Worm (Caenorhabditis elegans) whole organism, L2 larva: ENCODE results near the gene arrd-9.

Experiments used
- R02D3.7 ChIP-seq: fragments of 150-350 bp; optimal IDR thresholded peaks from 2 replicates; lab custom pipeline; 2014; ENCODE audit warnings: missing biosample characterization, missing genetic modification characterization
- ZK546.5 ChIP-seq: sonication (generic microtip); optimal IDR thresholded peaks from 2 replicates; lab custom pipeline; 2017; ENCODE audit warnings: missing biosample characterization, missing genetic modification characterization
- ama-1 ChIP-seq: fragments of 150-350 bp; optimal IDR thresholded peaks from 2 replicates; lab custom pipeline; 2018; ENCODE audit warnings: inconsistent platforms
- ceh-82 ChIP-seq: fragments of 150-350 bp; optimal IDR thresholded peaks from 2 replicates; lab custom pipeline; 2014; ENCODE audit warnings: missing biosample characterization, missing genetic modification characterization
- dmd-4 ChIP-seq: sonication (generic microtip); optimal IDR thresholded peaks from 2 replicates; lab custom pipeline; 2017; ENCODE audit warnings: missing biosample characterization, missing genetic modification characterization
- egl-27 ChIP-seq: sonication (generic microtip); optimal IDR thresholded peaks from 3 replicates; lab custom pipeline; 2017; ENCODE audit warnings: missing biosample characterization, missing genetic modification reagents, missing genetic modification characterization
- nhr-21 ChIP-seq: fragments of 150-350 bp; optimal IDR thresholded peaks from 2 replicates; lab custom pipeline; 2014; ENCODE audit warnings: missing biosample characterization, missing genetic modification characterization
- nhr-237 ChIP-seq: fragments of 150-350 bp; optimal IDR thresholded peaks from 2 replicates; lab custom pipeline; 2014; ENCODE audit warnings: missing biosample characterization, missing genetic modification characterization
- nhr-25 ChIP-seq: fragments of 150-350 bp; sonication (generic microtip); optimal IDR thresholded peaks from 3 replicates; lab custom pipeline; 2014; ENCODE audit warnings: missing biosample characterization, missing genetic modification characterization
- unc-62 ChIP-seq: fragments of 150-350 bp; optimal IDR thresholded peaks from 2 replicates; lab custom pipeline; 2014; ENCODE audit warnings: missing biosample characterization, missing genetic modification reagents, missing genetic modification characterization
- ztf-4 ChIP-seq: fragments of 150-350 bp; optimal IDR thresholded peaks from 2 replicates; lab custom pipeline; 2014; ENCODE audit warnings: missing biosample characterization, missing genetic modification characterization

DNA sequence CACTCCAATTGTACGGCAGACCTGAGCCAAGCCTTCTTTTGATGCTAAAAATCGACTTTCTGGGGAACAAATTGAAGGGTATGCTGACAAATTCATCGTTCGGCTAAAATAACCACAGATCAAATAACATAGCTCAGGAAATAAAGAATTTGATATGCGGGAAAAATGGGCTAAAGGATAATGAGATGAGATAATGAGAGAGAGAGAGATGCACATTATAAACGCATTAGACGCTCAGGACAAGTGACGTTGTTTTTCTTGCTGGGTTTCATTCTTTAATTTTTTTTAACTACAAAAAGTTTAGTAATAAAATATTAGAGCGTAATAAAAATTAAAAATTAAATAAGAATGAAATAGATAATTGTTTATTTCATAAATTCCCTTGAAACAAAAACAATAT, 33.9 kb upstream of the arrd-9 start, which contains the start of gene srh-69:
- TF ChIP-seq ZK546.5 (tag; lab: Kevin White, UChicago) (no peak), nhr-21 (tag; lab: Kevin White, UChicago) (no peak), R02D3.7 (tag; lab: Kevin White, UChicago) (no peak), nhr-237 (tag; lab: Kevin White, UChicago) (no peak), dmd-4 (no peak), unc-62 (GFP tag; lab: Kevin White, UChicago) (no peak), ama-1 (lab: Kevin White, UChicago) (no peak), ceh-82 (tag; lab: Kevin White, UChicago) (no peak), ztf-4 (no peak), egl-27 (tag; lab: Kevin White, UChicago) (no peak), nhr-25 (no peak)
